Fruit fly (Drosophila melanogaster): ENCODE data around the gene CG46394.
A peak's percentile ranks its signal among the peaks of the same experiment; 100 is the strongest.

The CG46394 gene

dm6 chr3L:11555662-11556460 lies 44.3 kb upstream of the CG46394 start (continued):
- peak; percentile 79 for TF ChIP-seq CG10209 (GFP tag; optimal IDR thresholded peaks at IDR 0.05)
- TF ChIP-seq gsb (GFP tag; IDR thresholded peaks at IDR 0.05) = 0 out of 2 replicates have a peak, but pooled peaks have one; percentile 9
- peak; percentile 80 for TF ChIP-seq CG6175 (GFP tag; IDR thresholded peaks at IDR 0.05)
- TF ChIP-seq Eip74EF (GFP tag; optimal IDR thresholded peaks at IDR 0.05) = peak in 1 of 2 experiments; percentile 87
- no peak for TF ChIP-seq CG3163 (GFP tag; optimal IDR thresholded peaks at IDR 0.05)
- peak; percentile 33 for TF ChIP-seq cato (GFP tag; optimal IDR thresholded peaks at IDR 0.05; ENCODE audit: borderline replicate concordance)
- no peak for TF ChIP-seq CG11560 (tag; IDR thresholded peaks at IDR 0.05)
- TF ChIP-seq fd102C (GFP tag; optimal IDR thresholded peaks at IDR 0.05) = no peak
- no peak for TF ChIP-seq CG12219 (GFP tag; optimal IDR thresholded peaks at IDR 0.05)
- TF ChIP-seq sug (tag; optimal IDR thresholded peaks at IDR 0.05) = peak; percentile 76
- TF ChIP-seq CG8944 (GFP tag; optimal IDR thresholded peaks at IDR 0.05) = peak; percentile 16
- TF ChIP-seq Hey (tag; optimal IDR thresholded peaks at IDR 0.05) = peak; percentile 35
- peak; percentile 65 for TF ChIP-seq gsb-n (tag; optimal IDR thresholded peaks at IDR 0.05)
- no peak for TF ChIP-seq CG34422 (GFP tag; IDR thresholded peaks at IDR 0.05)
- peak; percentile 41 for TF ChIP-seq disco-r (GFP tag; optimal IDR thresholded peaks at IDR 0.05)
- peak; percentile 70 for TF ChIP-seq Camta (GFP tag; optimal IDR thresholded peaks at IDR 0.05)
- peak; percentile 21 for TF ChIP-seq exex (tag; optimal IDR thresholded peaks at IDR 0.05)
- TF ChIP-seq CG18599 (GFP tag; optimal IDR thresholded peaks at IDR 0.05) = peak; percentile 76
- TF ChIP-seq fd64A (GFP tag; optimal IDR thresholded peaks at IDR 0.05) = peak; percentile 20
- peak; percentile 52; the same call in 1 of the 2 replicates for TF ChIP-seq Drgx (GFP tag; IDR thresholded peaks at IDR 0.05)
- TF ChIP-seq CG3407 (GFP tag; optimal IDR thresholded peaks at IDR 0.05) = peak; percentile 63
- TF ChIP-seq Xrp1 (GFP tag; IDR thresholded peaks at IDR 0.05) = peak; percentile 76; the same call in 1 of the 2 replicates
- TF ChIP-seq CG12299 (tag; optimal IDR thresholded peaks at IDR 0.05) = peak; percentile 45
- peak; percentile 34 for TF ChIP-seq CG34376 (GFP tag; optimal IDR thresholded peaks at IDR 0.05)
- TF ChIP-seq bab2 (GFP tag; optimal IDR thresholded peaks at IDR 0.05) = peak; percentile 62
- TF ChIP-seq bbx (GFP tag; IDR thresholded peaks at IDR 0.05; ENCODE audit: partially characterized antibody) = no peak
- TF ChIP-seq HLHmδ (GFP tag; optimal IDR thresholded peaks at IDR 0.05) = peak; percentile 44
- TF ChIP-seq Hr78 (GFP tag; optimal IDR thresholded peaks at IDR 0.05) = peak in 1 of 2 experiments; percentile 34
- peak; percentile 54 for TF ChIP-seq caup (GFP tag; optimal IDR thresholded peaks at IDR 0.05; ENCODE audit: severe bottlenecking)
- TF ChIP-seq CG9215 (GFP tag; IDR thresholded peaks at IDR 0.05) = peak; percentile 29; the same call in 1 of the 2 replicates
- no peak for TF ChIP-seq tna (GFP tag; IDR thresholded peaks at IDR 0.05; ENCODE audit: partially characterized antibody)
- TF ChIP-seq tio (GFP tag; optimal IDR thresholded peaks at IDR 0.05) = peak; percentile 67
- peak; percentile 72 for TF ChIP-seq odd (GFP tag; optimal IDR thresholded peaks at IDR 0.05)
- peak; percentile 55 for TF ChIP-seq pho (GFP tag; optimal IDR thresholded peaks at IDR 0.05)
- no peak for TF ChIP-seq tll (GFP tag; optimal IDR thresholded peaks at IDR 0.05)
- TF ChIP-seq eve (GFP tag; optimal IDR thresholded peaks at IDR 0.05) = peak in 1 of 2 experiments; percentile 58
- TF ChIP-seq Med (GFP tag) = peak; percentile 85
- TF ChIP-seq CG15011 (GFP tag; optimal IDR thresholded peaks at IDR 0.05) = peak; percentile 50
- peak; percentile 65 for TF ChIP-seq zf30C (GFP tag; optimal IDR thresholded peaks at IDR 0.05)
- peak; percentile 44 for TF ChIP-seq salm (tag; optimal IDR thresholded peaks at IDR 0.05)
- no peak for TF ChIP-seq CG7271 (tag; optimal IDR thresholded peaks at IDR 0.05)
- no peak for TF ChIP-seq CG8281 (tag; optimal IDR thresholded peaks at IDR 0.05)
- TF ChIP-seq slbo (GFP tag; IDR thresholded peaks at IDR 0.05) = peak; percentile 72
- peak; percentile 33; the same call in 1 of the 2 replicates for TF ChIP-seq wor (GFP tag; IDR thresholded peaks at IDR 0.05)
- TF ChIP-seq CG32767 (GFP tag; IDR thresholded peaks at IDR 0.05) = peak; percentile 25; the same call in 1 of the 2 replicates
- TF ChIP-seq sens (GFP tag) = peak; percentile 88
- peak; percentile 41 for TF ChIP-seq Fer1 (GFP tag; optimal IDR thresholded peaks at IDR 0.05)

Measured in whole organism, embryonic.